Fruit fly (Drosophila melanogaster) whole organism, pupa: ENCODE data around the gene Uch-L5.
A peak's percentile ranks its signal among the peaks of the same experiment; 100 is the strongest.

Experiments
- CG10348 ChIP-seq: fragments of 200-800 bp; sonication (Bioruptor generic); IDR thresholded peaks from 2 replicates; pipeline ENCODE4 v1.3.6; 2022; ENCODE audit warnings: missing biosample characterization, missing genetic modification characterization
- CG12605 ChIP-seq: fragments of 200-800 bp; sonication (Bioruptor generic); IDR thresholded peaks from 2 replicates; pipeline ENCODE4 v1.3.6; 2022; ENCODE audit warnings: missing biosample characterization, missing genetic modification characterization
- CG13204 ChIP-seq: fragments of 200-800 bp; sonication (Bioruptor generic); optimal IDR thresholded peaks from 2 replicates; lab custom pipeline; 2018; ENCODE audit warnings: missing biosample characterization, mild to moderate bottlenecking, missing genetic modification characterization, moderate library complexity
- CG14655 ChIP-seq: fragments of 200-800 bp; sonication (Bioruptor generic); optimal IDR thresholded peaks from 3 replicates; lab custom pipeline; 2017; ENCODE audit warnings: mild to moderate bottlenecking, missing biosample characterization, missing genetic modification reagents, missing genetic modification characterization
- CG15710 ChIP-seq: fragments of 200-800 bp; sonication (Bioruptor generic); optimal IDR thresholded peaks from 2 replicates; lab custom pipeline; 2018; ENCODE audit warnings: missing biosample characterization, mild to moderate bottlenecking, missing genetic modification characterization, moderate library complexity
- CG17806 ChIP-seq: fragments of 200-800 bp; sonication (Bioruptor generic); optimal IDR thresholded peaks from 2 replicates; lab custom pipeline; 2018; ENCODE audit warnings: missing biosample characterization, mild to moderate bottlenecking, missing genetic modification characterization, moderate library complexity
- CG32121 ChIP-seq: fragments of 200-800 bp; sonication (Bioruptor generic); IDR thresholded peaks from 2 replicates; pipeline ENCODE4 v1.3.6; 2022; ENCODE audit warnings: missing biosample characterization, missing genetic modification characterization
- CG34367 ChIP-seq: fragments of 200-800 bp; sonication (Bioruptor generic); optimal IDR thresholded peaks from 2 replicates; lab custom pipeline; 2018; ENCODE audit warnings: missing biosample characterization, mild to moderate bottlenecking, missing genetic modification characterization
- CG4496 ChIP-seq: fragments of 200-800 bp; sonication (Bioruptor generic); IDR thresholded peaks from 3 replicates; pipeline ENCODE4 v1.3.6; 2022; ENCODE audit warnings: missing biosample characterization, missing genetic modification characterization
- CG8159 ChIP-seq: fragments of 200-800 bp; sonication (Bioruptor generic); optimal IDR thresholded peaks from 3 replicates; lab custom pipeline; 2018; ENCODE audit warnings: missing biosample characterization, mild to moderate bottlenecking, missing genetic modification characterization, moderate library complexity
- CG8301 ChIP-seq: fragments of 200-800 bp; sonication (Bioruptor generic); optimal IDR thresholded peaks from 2 replicates; lab custom pipeline; 2018; ENCODE audit warnings: missing biosample characterization, mild to moderate bottlenecking, missing genetic modification characterization
- CG9948 ChIP-seq: fragments of 200-800 bp; sonication (Bioruptor generic); optimal IDR thresholded peaks from 2 replicates; lab custom pipeline; 2018; ENCODE audit warnings: missing biosample characterization, mild to moderate bottlenecking, missing genetic modification characterization, moderate library complexity
- D1 ChIP-seq: fragments of 200-800 bp; sonication (Bioruptor generic); optimal IDR thresholded peaks from 2 replicates; lab custom pipeline; 2018; ENCODE audit warnings: missing biosample characterization, mild to moderate bottlenecking, missing genetic modification characterization, moderate library complexity
- EcR ChIP-seq: fragments of 200-800 bp; sonication (Bioruptor generic); optimal IDR thresholded peaks from 3 replicates; lab custom pipeline; 2019; ENCODE audit warnings: missing biosample characterization, missing genetic modification characterization, mild to moderate bottlenecking, moderate library complexity, missing genetic modification reagents
- Ets98B ChIP-seq: fragments of 200-800 bp; sonication (Bioruptor generic); IDR thresholded peaks from 2 replicates; pipeline ENCODE4 v1.3.6; 2022; ENCODE audit warnings: missing biosample characterization, missing genetic modification characterization
- Pif1A ChIP-seq: fragments of 200-800 bp; sonication (Bioruptor generic); optimal IDR thresholded peaks from 3 replicates; lab custom pipeline; 2016; ENCODE audit warnings: missing biosample characterization, missing genetic modification characterization
- Pif1B ChIP-seq: fragments of 200-800 bp; sonication (Bioruptor generic); optimal IDR thresholded peaks from 3 replicates; lab custom pipeline; 2016; ENCODE audit warnings: missing biosample characterization, missing genetic modification characterization
- Snoo ChIP-seq: fragments of 200-800 bp; sonication (Bioruptor generic); optimal IDR thresholded peaks from 3 replicates; lab custom pipeline; 2017; ENCODE audit warnings: missing biosample characterization, mild to moderate bottlenecking, missing genetic modification characterization, inconsistent platforms
- fd96Ca ChIP-seq: fragments of 200-800 bp; sonication (Bioruptor generic); IDR thresholded peaks from 3 replicates; pipeline ENCODE4 v1.3.6; 2022; ENCODE audit warnings: missing biosample characterization, missing genetic modification characterization
- gl ChIP-seq: fragments of 200-800 bp; sonication (Bioruptor generic); optimal IDR thresholded peaks from 2 replicates; lab custom pipeline; 2018; ENCODE audit warnings: missing biosample characterization, mild to moderate bottlenecking, missing genetic modification characterization
- rn ChIP-seq: fragments of 200-800 bp; sonication (Bioruptor generic); IDR thresholded peaks from 2 replicates; pipeline ENCODE4 v1.3.6; 2022; ENCODE audit warnings: missing biosample characterization, missing genetic modification characterization

The Uch-L5 gene

DNA sequence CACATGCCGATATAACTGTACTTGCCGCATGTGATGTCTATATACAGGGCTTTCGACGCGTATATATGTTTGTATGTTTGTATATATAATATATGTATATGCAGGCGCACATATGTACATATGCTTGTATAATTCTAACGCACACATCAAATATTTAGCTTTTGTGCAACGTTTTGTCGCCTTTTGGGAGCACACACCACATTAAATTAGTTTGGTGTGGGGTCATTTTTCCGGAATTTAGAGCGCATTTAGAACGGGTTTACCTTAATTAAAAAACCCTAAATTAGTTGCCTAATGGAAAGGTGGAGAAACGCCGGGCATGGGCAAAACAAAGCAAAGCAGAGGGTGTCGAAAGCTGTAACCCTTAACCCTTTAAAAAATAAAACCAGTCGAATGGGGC lies 9.5 kb downstream of the Uch-L5 start:
- no peak for TF ChIP-seq CG17806 (tag; lab: Kevin White, UChicago)
- TF ChIP-seq fd96Ca (GFP tag; lab: Robert Waterston, UW) = no peak

DNA sequence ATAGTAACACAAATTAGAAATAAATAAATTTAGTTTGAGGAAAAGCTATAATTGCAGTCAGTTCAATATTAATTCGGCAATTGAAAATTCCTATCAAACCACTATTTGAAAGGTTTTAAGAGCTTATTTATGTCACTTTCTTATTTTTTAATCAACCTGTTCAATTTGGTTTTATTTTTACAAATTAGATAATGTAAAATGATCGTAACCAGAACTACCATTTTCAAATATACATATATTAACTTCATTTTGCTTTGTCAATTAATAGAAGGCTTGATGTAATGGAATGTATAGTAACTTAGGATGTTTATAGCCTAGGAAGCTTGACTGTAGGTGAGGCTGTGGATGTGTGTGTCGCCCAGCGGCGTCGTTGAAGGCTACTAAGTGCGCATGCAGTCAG lies 10.2 kb downstream of the Uch-L5 start:
- TF ChIP-seq CG15710 (tag; lab: Kevin White, UChicago) (peak; percentile 7), CG14655 (GFP tag; lab: Kevin White, UChicago) (peak; percentile 41), CG13204 (GFP tag; lab: Kevin White, UChicago) (no peak), CG9948 (tag; lab: Kevin White, UChicago) (peak; percentile 34), CG8301 (tag; lab: Kevin White, UChicago) (peak; percentile 1), Pif1B (GFP tag; lab: Kevin White, UChicago) (no peak), CG17806 (tag; lab: Kevin White, UChicago) (peak; percentile 26), CG8159 (peak; percentile 50)
- TF ChIP-seq, all 21 proteins: peak for 6

dm6 chr3L:9465652-9466244 lies 11.0 kb downstream of the Uch-L5 start:
- TF ChIP-seq EcR (no peak), CG14655 (GFP tag; lab: Kevin White, UChicago) (no peak), Snoo (no peak), D1 (tag; lab: Kevin White, UChicago) (no peak), CG4496 (GFP tag; lab: Robert Waterston, UW) (no peak), CG34367 (tag; lab: Kevin White, UChicago) (no peak), CG8159 (no peak), CG15710 (tag; lab: Kevin White, UChicago) (no peak), gl (no peak), Pif1A (GFP tag; lab: Kevin White, UChicago) (no peak), rn (no peak), CG9948 (tag; lab: Kevin White, UChicago) (no peak), CG10348 (GFP tag; lab: Robert Waterston, UW) (no peak), fd96Ca (GFP tag; lab: Robert Waterston, UW) (no peak), CG13204 (GFP tag; lab: Kevin White, UChicago) (no peak), Ets98B (GFP tag; lab: Robert Waterston, UW) (no peak), Pif1B (GFP tag; lab: Kevin White, UChicago) (no peak), CG8301 (tag; lab: Kevin White, UChicago) (no peak), CG17806 (tag; lab: Kevin White, UChicago) (no peak)

DNA sequence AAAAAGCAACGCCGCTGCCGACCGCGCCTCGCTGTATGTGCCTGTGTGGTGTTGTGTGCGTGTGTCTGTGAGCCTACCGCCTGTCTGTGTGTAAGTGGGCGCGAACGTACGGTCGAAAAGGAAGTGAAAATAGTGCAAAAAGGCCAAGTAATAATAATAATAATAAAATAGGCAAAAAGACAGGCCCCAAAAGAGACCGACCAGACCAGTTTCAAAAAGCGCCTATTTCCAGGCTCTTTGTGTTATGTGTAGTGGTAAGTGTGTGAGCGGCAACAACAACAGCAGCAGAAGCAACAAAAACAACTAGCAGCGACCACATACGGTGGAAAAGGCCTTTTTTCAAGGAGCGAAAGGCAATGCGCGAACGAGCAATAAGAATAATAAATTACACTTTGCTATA lies 14.0 kb downstream of the Uch-L5 start:
- TF ChIP-seq CG8301 (tag; lab: Kevin White, UChicago) (no peak), CG15710 (tag; lab: Kevin White, UChicago) (peak; percentile 42), fd96Ca (GFP tag; lab: Robert Waterston, UW) (0 out of 3 replicates have a peak, but pooled peaks have one; percentile 13), CG8159 (peak; percentile 41), CG32121 (GFP tag; lab: Robert Waterston, UW) (no peak), Pif1B (GFP tag; lab: Kevin White, UChicago) (no peak), CG14655 (GFP tag; lab: Kevin White, UChicago) (no peak), CG17806 (tag; lab: Kevin White, UChicago) (peak; percentile 46), CG12605 (GFP tag; lab: Robert Waterston, UW) (peak; percentile 58; the same call in 1 of the 2 replicates), rn (no peak), gl (peak; percentile 82), CG13204 (GFP tag; lab: Kevin White, UChicago) (peak; percentile 91), EcR (peak; percentile 21), Pif1A (GFP tag; lab: Kevin White, UChicago) (peak; percentile 17), Snoo (no peak), CG10348 (GFP tag; lab: Robert Waterston, UW) (no peak), D1 (tag; lab: Kevin White, UChicago) (no peak), Ets98B (GFP tag; lab: Robert Waterston, UW) (no peak), CG34367 (tag; lab: Kevin White, UChicago) (peak; percentile 54), CG9948 (tag; lab: Kevin White, UChicago) (peak; percentile 6), CG4496 (GFP tag; lab: Robert Waterston, UW) (0 out of 3 replicates have a peak, but pooled peaks have one; percentile 10)

- TF ChIP-seq CG10348 (GFP tag; lab: Robert Waterston, UW) (peak; percentile 52; the same call in 1 of the 2 replicates), Snoo (peak; percentile 89), Ets98B (GFP tag; lab: Robert Waterston, UW) (peak; percentile 91), gl (peak; percentile 62), fd96Ca (GFP tag; lab: Robert Waterston, UW) (no peak), D1 (tag; lab: Kevin White, UChicago) (peak; percentile 93), CG17806 (tag; lab: Kevin White, UChicago) (peak; percentile 90), CG15710 (tag; lab: Kevin White, UChicago) (peak; percentile 91), EcR (no peak), CG14655 (GFP tag; lab: Kevin White, UChicago) (peak; percentile 96), Pif1A (GFP tag; lab: Kevin White, UChicago) (peak; percentile 94), rn (no peak), CG34367 (tag; lab: Kevin White, UChicago) (peak; percentile 90), CG8159 (peak; percentile 94), CG8301 (tag; lab: Kevin White, UChicago) (peak; percentile 96), CG32121 (GFP tag; lab: Robert Waterston, UW) (peak; percentile 90), CG13204 (GFP tag; lab: Kevin White, UChicago) (peak; percentile 49), CG9948 (tag; lab: Kevin White, UChicago) (peak; percentile 88), Pif1B (GFP tag; lab: Kevin White, UChicago) (peak; percentile 87), CG4496 (GFP tag; lab: Robert Waterston, UW) (peak; percentile 92), CG12605 (GFP tag; lab: Robert Waterston, UW) (peak; percentile 66)
Observed at dm6 chr3L:9462247-9462769, 14.5 kb downstream of the Uch-L5 start.
